Fruit fly (Drosophila melanogaster): ENCODE results near the gene PyK.

DNA sequence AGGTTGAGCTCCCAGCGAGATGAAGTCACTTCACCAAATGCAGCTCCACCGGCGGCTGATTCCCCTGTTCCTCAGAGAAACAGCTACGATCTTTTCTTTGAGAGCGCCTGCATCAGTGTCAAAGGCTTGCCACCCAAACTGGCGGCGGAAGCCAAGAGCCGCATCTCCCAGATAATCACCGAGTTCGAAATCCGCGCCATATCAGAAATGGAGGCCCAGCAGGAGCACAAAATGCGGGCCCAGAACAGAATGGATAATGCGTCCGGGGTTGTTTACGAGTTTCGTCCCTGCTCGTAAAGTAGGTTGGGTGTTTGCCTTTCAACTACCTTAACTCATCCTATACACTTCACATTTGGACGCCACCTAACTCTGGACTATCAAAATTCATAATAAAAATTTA lies 14.4 kb downstream of the PyK start, which contains the start of gene Gpdh3:
- TF ChIP-seq Dll (optimal IDR thresholded peaks at IDR 0.05) (no peak), EcR (GFP tag; optimal IDR thresholded peaks at IDR 0.05) (no peak), CG8478 (optimal IDR thresholded peaks at IDR 0.05) (no peak), psq (optimal IDR thresholded peaks at IDR 0.05) (no peak), usp (GFP tag; optimal IDR thresholded peaks at IDR 0.05) (no peak), pan (optimal IDR thresholded peaks at IDR 0.05) (no peak)
